Worm (Caenorhabditis elegans): ENCODE results near the gene tatn-1.
A peak's percentile ranks its signal among the peaks of the same experiment; 100 is the strongest.

The tatn-1 gene

ce11 chrX:14753514-14754076 is 37.2 kb upstream of the tatn-1 start, which contains the start of gene sucl-1:
TSS of gene sucl-1 (plus strand) at chrX:14754026.
- peak; percentile 54 for TF ChIP-seq elt-2 (tag; optimal IDR thresholded peaks at IDR 0.05)
- no peak for TF ChIP-seq aha-1 (tag; optimal IDR thresholded peaks at IDR 0.05)
- TF ChIP-seq hpl-2 (GFP tag; optimal IDR thresholded peaks at IDR 0.05): no peak
- peak; percentile 43 for TF ChIP-seq lin-13 (GFP tag; optimal IDR thresholded peaks at IDR 0.05)
- TF ChIP-seq unc-30 (tag; optimal IDR thresholded peaks at IDR 0.05): no peak
- TF ChIP-seq ceh-90 (tag; optimal IDR thresholded peaks at IDR 0.05): no peak
- peak; percentile 60 for TF ChIP-seq blmp-1 (tag; optimal IDR thresholded peaks at IDR 0.05)
- peak; percentile 51 for TF ChIP-seq nhr-90 (tag; optimal IDR thresholded peaks at IDR 0.05; ENCODE audit: poor library complexity)
- peak in 4 of 6 experiments; percentile 27 to 48 (median 41) for TF ChIP-seq elt-3 (tag; optimal IDR thresholded peaks at IDR 0.05)
- peak; percentile 87 for TF ChIP-seq nhr-85 (tag)
- no peak for TF ChIP-seq lin-39 (tag; optimal IDR thresholded peaks at IDR 0.05)
- TF ChIP-seq mef-2 (tag; optimal IDR thresholded peaks at IDR 0.05): peak; percentile 42
- no peak for TF ChIP-seq ama-1 (optimal IDR thresholded peaks at IDR 0.05)
- no peak for TF ChIP-seq zip-4 (GFP tag; optimal IDR thresholded peaks at IDR 0.05)
- peak; percentile 55 to 81 for TF ChIP-seq lsy-2 (tag; optimal IDR thresholded peaks at IDR 0.05)
- TF ChIP-seq xbp-1 (tag; optimal IDR thresholded peaks at IDR 0.05): peak; percentile 71
- TF ChIP-seq nhr-47 (tag; optimal IDR thresholded peaks at IDR 0.05): peak; percentile 77
- peak; percentile 81 for TF ChIP-seq rnt-1 (tag; optimal IDR thresholded peaks at IDR 0.05)
- TF ChIP-seq ceh-8 (GFP tag; optimal IDR thresholded peaks at IDR 0.05): peak; percentile 31
- no peak for TF ChIP-seq C34B4.2 (tag; optimal IDR thresholded peaks at IDR 0.05)
- TF ChIP-seq fkh-8 (tag; optimal IDR thresholded peaks at IDR 0.05): peak; percentile 75
- TF ChIP-seq tlp-1 (tag; optimal IDR thresholded peaks at IDR 0.05): no peak
- peak; percentile 75 for TF ChIP-seq tbx-2 (tag; optimal IDR thresholded peaks at IDR 0.05)
- peak; percentile 62 to 94 (median 69) for TF ChIP-seq ceh-82 (tag; optimal IDR thresholded peaks at IDR 0.05)
- no peak for TF ChIP-seq unc-98 (GFP tag; IDR thresholded peaks at IDR 0.05)
- TF ChIP-seq efl-1 (optimal IDR thresholded peaks at IDR 0.05): peak; percentile 57 to 67
- TF ChIP-seq efl-1 (GFP tag; optimal IDR thresholded peaks at IDR 0.05 in 1 of 2): peak; percentile 25 to 73
- TF ChIP-seq fkh-4 (tag; optimal IDR thresholded peaks at IDR 0.05; ENCODE audit: borderline replicate concordance): no peak
- no peak for TF ChIP-seq alr-1 (tag; optimal IDR thresholded peaks at IDR 0.05; ENCODE audit: borderline replicate concordance)
- peak in 1 of 2 experiments; percentile 55 for TF ChIP-seq egl-27 (tag; optimal IDR thresholded peaks at IDR 0.05)
- TF ChIP-seq mab-9 (GFP tag; IDR thresholded peaks at IDR 0.05): 0 out of 2 replicates have a peak, but pooled peaks have one; percentile 13
- peak; percentile 32 for TF ChIP-seq sup-37 (GFP tag; optimal IDR thresholded peaks at IDR 0.05)
- peak; percentile 88 for TF ChIP-seq mep-1 (tag; optimal IDR thresholded peaks at IDR 0.05)
- TF ChIP-seq grh-1 (GFP tag; IDR thresholded peaks at IDR 0.05): no peak
- TF ChIP-seq C16A3.4 (tag; optimal IDR thresholded peaks at IDR 0.05): peak; percentile 84
- peak; percentile 69 for TF ChIP-seq snpc-4 (tag; optimal IDR thresholded peaks at IDR 0.05)
- TF ChIP-seq nhr-12 (tag; optimal IDR thresholded peaks at IDR 0.05): no peak
- peak; percentile 39 for TF ChIP-seq unc-130 (tag; optimal IDR thresholded peaks at IDR 0.05)
- peak; percentile 24 for TF ChIP-seq pax-3 (tag; optimal IDR thresholded peaks at IDR 0.05)
- peak; percentile 40 for TF ChIP-seq irx-1 (tag; optimal IDR thresholded peaks at IDR 0.05)
- no peak for TF ChIP-seq ets-5 (GFP tag; IDR thresholded peaks at IDR 0.05)
- TF ChIP-seq nhr-20 (tag; optimal IDR thresholded peaks at IDR 0.05): peak; percentile 85
- TF ChIP-seq skn-1 (tag; optimal IDR thresholded peaks at IDR 0.05): peak; percentile 55
- no peak for TF ChIP-seq vab-15 (tag; optimal IDR thresholded peaks at IDR 0.05)
- no peak for TF ChIP-seq nhr-11 (tag; optimal IDR thresholded peaks at IDR 0.05)
- TF ChIP-seq unc-86 (tag; optimal IDR thresholded peaks at IDR 0.05): peak; percentile 46
- no peak for TF ChIP-seq nhr-76 (tag; optimal IDR thresholded peaks at IDR 0.05)
- no peak for TF ChIP-seq zag-1 (tag; optimal IDR thresholded peaks at IDR 0.05)
- TF ChIP-seq mdl-1 (tag; optimal IDR thresholded peaks at IDR 0.05): peak in 1 of 2 experiments; percentile 87
- TF ChIP-seq C04F5.9 (tag; optimal IDR thresholded peaks at IDR 0.05): no peak
- no peak for TF ChIP-seq sptf-1 (tag; optimal IDR thresholded peaks at IDR 0.05)
- TF ChIP-seq pqm-1 (tag; optimal IDR thresholded peaks at IDR 0.05): no peak
- no peak for TF ChIP-seq nhr-84 (tag; optimal IDR thresholded peaks at IDR 0.05)
- peak; percentile 46 for TF ChIP-seq fkh-10 (GFP tag; optimal IDR thresholded peaks at IDR 0.05)

All from whole organism, L1 larva.